Worm (Caenorhabditis elegans): ENCODE results near the gene unc-7.

Gene unc-7

ce11 chrX:15148389-15148788 is 849 bp upstream of the unc-7 start:
- TF ChIP-seq ZK546.5 (tag; optimal IDR thresholded peaks at IDR 0.05): no peak
- no peak for TF ChIP-seq Y55F3AM.14 (GFP tag; optimal IDR thresholded peaks at IDR 0.05)
- TF ChIP-seq nhr-21 (tag; optimal IDR thresholded peaks at IDR 0.05): no peak
- TF ChIP-seq ztf-1 (GFP tag; conservative IDR thresholded peaks at IDR 0.05): no peak
- no peak for TF ChIP-seq skn-1 (tag; optimal IDR thresholded peaks at IDR 0.05)
- TF ChIP-seq mab-5 (tag; optimal IDR thresholded peaks at IDR 0.05): no peak
- TF ChIP-seq unc-39 (tag; optimal IDR thresholded peaks at IDR 0.05): no peak
- TF ChIP-seq alr-1 (tag; optimal IDR thresholded peaks at IDR 0.05): no peak
- no peak for TF ChIP-seq nhr-237 (tag; optimal IDR thresholded peaks at IDR 0.05)
- TF ChIP-seq elt-3 (tag; optimal IDR thresholded peaks at IDR 0.05): no peak
- no peak for TF ChIP-seq fos-1 (tag; optimal IDR thresholded peaks at IDR 0.05)
- TF ChIP-seq zag-1 (tag; optimal IDR thresholded peaks at IDR 0.05): no peak
- TF ChIP-seq F13H6.1 (tag; optimal IDR thresholded peaks at IDR 0.05): no peak
- TF ChIP-seq nhr-10 (tag; optimal IDR thresholded peaks at IDR 0.05): no peak
- TF ChIP-seq crh-2 (tag; optimal IDR thresholded peaks at IDR 0.05): no peak

ce11 chrX:15146415-15147210 is 927 bp downstream of the unc-7 start:
- no peak for TF ChIP-seq unc-55 (GFP tag; optimal IDR thresholded peaks at IDR 0.05)
- TF ChIP-seq crh-2 (tag; optimal IDR thresholded peaks at IDR 0.05): peak; percentile 13
- no peak for TF ChIP-seq zag-1 (tag; optimal IDR thresholded peaks at IDR 0.05)
- no peak for TF ChIP-seq elt-1 (tag; optimal IDR thresholded peaks at IDR 0.05)
- TF ChIP-seq aly-2 (tag; optimal IDR thresholded peaks at IDR 0.05): no peak
- peak; percentile 6 for TF ChIP-seq sma-9 (GFP tag; optimal IDR thresholded peaks at IDR 0.05)
- no peak for TF ChIP-seq sma-9 (tag; optimal IDR thresholded peaks at IDR 0.05)
- no peak for TF ChIP-seq lin-13 (GFP tag; optimal IDR thresholded peaks at IDR 0.05)
- peak; percentile 39 for TF ChIP-seq fos-1 (tag; optimal IDR thresholded peaks at IDR 0.05)
- TF ChIP-seq nhr-129 (tag; optimal IDR thresholded peaks at IDR 0.05): peak; percentile 4

ce11 chrX:15134941-15135340 is 12.6 kb downstream of the unc-7 start:
- TF ChIP-seq ZK546.5 (tag; optimal IDR thresholded peaks at IDR 0.05) (no peak), C34F6.9 (tag; optimal IDR thresholded peaks at IDR 0.05) (no peak), ztf-4 (tag; optimal IDR thresholded peaks at IDR 0.05) (no peak), dmd-4 (tag; optimal IDR thresholded peaks at IDR 0.05) (no peak)

ce11 chrX:15133180-15133579 is 14.4 kb downstream of the unc-7 start:
- TF ChIP-seq zag-1 (tag; optimal IDR thresholded peaks at IDR 0.05) (no peak), unc-55 (GFP tag; optimal IDR thresholded peaks at IDR 0.05) (no peak), mab-5 (tag; optimal IDR thresholded peaks at IDR 0.05) (no peak), fos-1 (tag; optimal IDR thresholded peaks at IDR 0.05) (no peak), alr-1 (tag; optimal IDR thresholded peaks at IDR 0.05) (no peak), lin-13 (GFP tag; optimal IDR thresholded peaks at IDR 0.05) (no peak), unc-62 (GFP tag; optimal IDR thresholded peaks at IDR 0.05) (no peak), peb-1 (tag; optimal IDR thresholded peaks at IDR 0.05) (no peak), sma-9 (GFP tag; optimal IDR thresholded peaks at IDR 0.05) (no peak), sma-9 (tag; optimal IDR thresholded peaks at IDR 0.05) (no peak), mdl-1 (tag; optimal IDR thresholded peaks at IDR 0.05) (no peak), aly-2 (tag; optimal IDR thresholded peaks at IDR 0.05) (no peak), lsy-2 (tag; optimal IDR thresholded peaks at IDR 0.05) (no peak), ztf-1 (GFP tag; conservative IDR thresholded peaks at IDR 0.05) (no peak), snpc-4 (tag; optimal IDR thresholded peaks at IDR 0.05) (no peak), R02D3.7 (tag; optimal IDR thresholded peaks at IDR 0.05) (no peak), ztf-4 (tag; optimal IDR thresholded peaks at IDR 0.05) (no peak), crh-2 (tag; optimal IDR thresholded peaks at IDR 0.05) (no peak), nhr-129 (tag; optimal IDR thresholded peaks at IDR 0.05) (no peak), Y55F3AM.14 (GFP tag; optimal IDR thresholded peaks at IDR 0.05) (no peak)

- no peak for TF ChIP-seq mbf-1 (tag; optimal IDR thresholded peaks at IDR 0.05)
- no peak for TF ChIP-seq nhr-6 (tag; optimal IDR thresholded peaks at IDR 0.05)
- no peak for TF ChIP-seq ztf-11 (tag; optimal IDR thresholded peaks at IDR 0.05)
- no peak for TF ChIP-seq C34F6.9 (tag; optimal IDR thresholded peaks at IDR 0.05)
- no peak for TF ChIP-seq nhr-237 (tag; optimal IDR thresholded peaks at IDR 0.05)
- no peak for TF ChIP-seq unc-62 (GFP tag; optimal IDR thresholded peaks at IDR 0.05)
- TF ChIP-seq F13H6.1 (tag; optimal IDR thresholded peaks at IDR 0.05): no peak
- TF ChIP-seq ztf-4 (tag; optimal IDR thresholded peaks at IDR 0.05): no peak
- TF ChIP-seq R02D3.7 (tag; optimal IDR thresholded peaks at IDR 0.05): no peak
- TF ChIP-seq ZK546.5 (tag; optimal IDR thresholded peaks at IDR 0.05): no peak
- no peak for TF ChIP-seq zag-1 (tag; optimal IDR thresholded peaks at IDR 0.05)
- no peak for TF ChIP-seq ztf-1 (GFP tag; conservative IDR thresholded peaks at IDR 0.05)
- no peak for TF ChIP-seq blmp-1 (tag; optimal IDR thresholded peaks at IDR 0.05; ENCODE audit: insufficient read depth)
- TF ChIP-seq nhr-25 (tag; optimal IDR thresholded peaks at IDR 0.05): no peak
Measured at ce11 chrX:15132073-15132472, 15.5 kb downstream of the unc-7 start.
